Fruit fly (Drosophila melanogaster) whole organism, adult: ENCODE measurements around the gene CG9953.

ENCODE experiments used
- CG33017 ChIP-seq: fragments of 200-800 bp; sonication (Bioruptor generic); optimal IDR thresholded peaks from 2 replicates; lab custom pipeline; 2018; ENCODE audit warnings: missing biosample characterization, mild to moderate bottlenecking, missing genetic modification characterization, moderate library complexity
- Crg-1 ChIP-seq: fragments of 200-800 bp; sonication (Bioruptor generic); optimal IDR thresholded peaks from 2 replicates; lab custom pipeline; 2016; ENCODE audit warnings: missing biosample characterization, missing genetic modification characterization
- bab1 ChIP-seq: fragments of 200-800 bp; sonication (Bioruptor generic); optimal IDR thresholded peaks from 3 replicates; lab custom pipeline; 2019; ENCODE audit warnings: missing biosample characterization, mild to moderate bottlenecking, missing genetic modification characterization, moderate library complexity
- kay ChIP-seq: fragments of 200-800 bp; sonication (Bioruptor generic); peaks from one replicate; lab custom pipeline; 2016; ENCODE audit warnings: missing biosample characterization, missing genetic modification characterization, borderline replicate concordance
- pad ChIP-seq: fragments of 200-800 bp; sonication (Bioruptor generic); optimal IDR thresholded peaks from 3 replicates; lab custom pipeline; 2017; ENCODE audit warnings: missing biosample characterization, missing genetic modification characterization, mild to moderate bottlenecking, moderate library complexity, missing genetic modification reagents

dm6 chr3L:6988942-6989569 is 19.6 kb downstream of the CG9953 start:
- TF ChIP-seq bab1 (peak; percentile 17), Crg-1 (GFP tag; lab: Kevin White, UChicago) (no peak), CG33017 (no peak), kay (no peak), pad (GFP tag; lab: Kevin White, UChicago) (peak; percentile 18)
